3 worm cellular contexts compared by ENCODE assay signal in the genomic region with DNA sequence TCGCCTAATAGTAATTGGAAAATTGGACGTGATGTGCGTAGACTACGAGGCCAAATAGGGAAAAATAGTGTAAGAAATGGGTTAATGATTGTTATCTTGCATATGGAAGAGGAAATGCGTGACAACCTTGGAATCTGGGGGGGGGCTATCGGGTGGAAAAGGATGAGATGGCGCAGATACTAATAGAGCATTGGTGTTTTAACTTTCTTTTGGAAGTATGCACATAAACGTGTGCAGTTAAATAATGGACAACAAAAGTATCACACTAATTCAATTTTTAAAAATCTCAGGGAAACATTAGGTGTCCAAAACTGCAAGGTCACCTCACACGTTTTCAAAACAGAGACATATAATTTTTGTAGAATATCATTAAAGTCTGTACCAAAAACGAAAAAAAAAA.
TF ChIP-seq lines count a peak whose summit lies in the region.

Gene Y6D1A.2, minus strand, starts transcription at position 101 of the 400 bp plus-strand sequence.

TF ChIP-seq in whole organism, L1 larva, 84 proteins besides CTCF, POLR2A, EP300 and RAD21:
- no peak for TF ChIP-seq unc-30 (tag; optimal IDR thresholded peaks at IDR 0.05; lab: Kevin White, UChicago)
- peak; percentile 17 for TF ChIP-seq blmp-1 (tag; optimal IDR thresholded peaks at IDR 0.05; lab: Kevin White, UChicago)
- TF ChIP-seq nhr-85 (tag; lab: Kevin White, UChicago): peak; percentile 66

TF ChIP-seq in whole organism, L3 larva, 47 proteins besides CTCF, POLR2A, EP300 and RAD21:
- TF ChIP-seq nhr-25 (tag; optimal IDR thresholded peaks at IDR 0.05; lab: Kevin White, UChicago): peak; percentile 33
- TF ChIP-seq ceh-82 (tag; optimal IDR thresholded peaks at IDR 0.05; lab: Kevin White, UChicago): no peak

TF ChIP-seq in whole organism, mixed stage, embryonic, 35 proteins besides CTCF, POLR2A, EP300 and RAD21:
- TF ChIP-seq elt-1 (tag; optimal IDR thresholded peaks at IDR 0.05; lab: Kevin White, UChicago; ENCODE audit: borderline replicate concordance, insufficient read depth) (peak; percentile 50), hlh-1 (tag; optimal IDR thresholded peaks at IDR 0.05; lab: Kevin White, UChicago) (no peak)
